Worm (Caenorhabditis elegans): ENCODE measurements around the gene C44C1.1.

The C44C1.1 gene

DNA sequence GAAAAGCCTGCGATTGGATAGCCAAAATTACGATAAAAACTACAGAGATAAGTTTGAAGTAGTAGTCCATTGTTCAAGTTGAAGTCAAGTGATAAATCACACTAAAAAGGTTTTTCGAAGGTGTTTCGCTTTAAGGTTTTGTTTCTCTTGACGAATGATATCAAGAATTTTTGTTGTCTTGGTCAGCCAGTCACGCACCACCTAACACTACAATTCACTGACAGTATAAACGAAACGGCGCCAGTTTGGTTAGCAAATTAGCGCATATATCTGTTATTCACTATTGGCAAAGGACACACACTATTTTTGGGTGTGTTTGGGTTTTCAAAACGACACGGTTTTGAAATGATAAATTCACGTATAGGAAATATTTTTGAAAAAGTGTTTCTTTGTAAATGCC, 10.5 kb upstream of the C44C1.1 start, which contains the start of gene C44C1.6:
Gene C44C1.6, minus strand, starts transcription at position 199 of the 400 bp plus-strand sequence.
- TF ChIP-seq nhr-28 (tag; optimal IDR thresholded peaks at IDR 0.05), result peak; percentile 31
- TF ChIP-seq ztf-7 (tag; optimal IDR thresholded peaks at IDR 0.05), result no peak

- TF ChIP-seq dve-1 (tag; optimal IDR thresholded peaks at IDR 0.05; ENCODE audit: insufficient read depth), result peak; percentile 13
- peak; percentile 80 for TF ChIP-seq mes-2 (tag; optimal IDR thresholded peaks at IDR 0.05; ENCODE audit: poor library complexity, severe bottlenecking)
- no peak for TF ChIP-seq Y105C5A.15 (GFP tag; IDR thresholded peaks at IDR 0.05)
- no peak for TF ChIP-seq spr-3 (GFP tag; optimal IDR thresholded peaks at IDR 0.05)
- TF ChIP-seq fkh-10 (GFP tag; optimal IDR thresholded peaks at IDR 0.05), result peak; percentile 9
- TF ChIP-seq zfp-2 (tag; optimal IDR thresholded peaks at IDR 0.05), result no peak
- TF ChIP-seq hlh-30 (tag; optimal IDR thresholded peaks at IDR 0.05; ENCODE audit: insufficient read depth), result peak; percentile 33
- TF ChIP-seq lsy-2 (tag; optimal IDR thresholded peaks at IDR 0.05), result peak in 1 of 2 experiments; percentile 18
- TF ChIP-seq dmd-6 (GFP tag; IDR thresholded peaks at IDR 0.05), result peak; percentile 37
- peak; percentile 45 for TF ChIP-seq mxl-3 (GFP tag; optimal IDR thresholded peaks at IDR 0.05)
- TF ChIP-seq set-16 (GFP tag; IDR thresholded peaks at IDR 0.05), result no peak
- TF ChIP-seq mep-1 (tag; optimal IDR thresholded peaks at IDR 0.05), result peak; percentile 61
- peak; percentile 37 for TF ChIP-seq duxl-1 (tag; optimal IDR thresholded peaks at IDR 0.05; ENCODE audit: poor library complexity)
- TF ChIP-seq nhr-102 (tag; optimal IDR thresholded peaks at IDR 0.05), result no peak
- peak; percentile 38 for TF ChIP-seq rbr-2 (tag; optimal IDR thresholded peaks at IDR 0.05)
- no peak for TF ChIP-seq ceh-82 (tag; optimal IDR thresholded peaks at IDR 0.05)
- peak; percentile 78 for TF ChIP-seq aha-1 (tag)
- TF ChIP-seq F26F4.8 (GFP tag; conservative IDR thresholded peaks at IDR 0.05), result no peak
- TF ChIP-seq ceh-28 (tag; optimal IDR thresholded peaks at IDR 0.05), result peak; percentile 44
- TF ChIP-seq hmg-1.1 (GFP tag; IDR thresholded peaks at IDR 0.05), result peak; percentile 77
- peak in 1 of 2 experiments; percentile 38 for TF ChIP-seq hif-1 (tag; optimal IDR thresholded peaks at IDR 0.05)
- no peak for TF ChIP-seq ceh-32 (tag; optimal IDR thresholded peaks at IDR 0.05; ENCODE audit: poor library complexity)
- TF ChIP-seq daf-19 (GFP tag; conservative IDR thresholded peaks at IDR 0.05), result no peak
- peak; percentile 57 for TF ChIP-seq hlh-11 (tag; optimal IDR thresholded peaks at IDR 0.05)
Measured at ce11 chrX:974499-975235, 5.9 kb upstream of the C44C1.1 start, which contains the start of gene vps-45. TSS of gene vps-45 (minus strand) at chrX:974848.

- TF ChIP-seq arid-1 (GFP tag; conservative IDR thresholded peaks at IDR 0.05), result no peak
- TF ChIP-seq ceh-62 (tag; optimal IDR thresholded peaks at IDR 0.05), result no peak
- TF ChIP-seq snpc-4 (tag; optimal IDR thresholded peaks at IDR 0.05), result no peak
- TF ChIP-seq lsy-2 (tag; optimal IDR thresholded peaks at IDR 0.05), result no peak
- no peak for TF ChIP-seq dmd-8 (GFP tag; IDR thresholded peaks at IDR 0.05)
- TF ChIP-seq ama-1 (optimal IDR thresholded peaks at IDR 0.05), result no peak
- TF ChIP-seq duxl-1 (tag; optimal IDR thresholded peaks at IDR 0.05; ENCODE audit: poor library complexity), result no peak
- TF ChIP-seq madf-5 (GFP tag; IDR thresholded peaks at IDR 0.05), result no peak
- no peak for TF ChIP-seq F44E2.7 (GFP tag; IDR thresholded peaks at IDR 0.05)
- TF ChIP-seq aly-2 (tag; optimal IDR thresholded peaks at IDR 0.05), result no peak
- no peak for TF ChIP-seq ceh-44 (GFP tag; IDR thresholded peaks at IDR 0.05)
- TF ChIP-seq daf-16 (GFP tag; optimal IDR thresholded peaks at IDR 0.05), result no peak
- TF ChIP-seq daf-16 (tag; optimal IDR thresholded peaks at IDR 0.05), result no peak
- no peak for TF ChIP-seq zag-1 (tag; optimal IDR thresholded peaks at IDR 0.05)
Measured at ce11 chrX:975236-975535, 5.4 kb upstream of the C44C1.1 start.

Measured in whole organism, L4 larva.